Fruit fly (Drosophila melanogaster) whole organism, embryonic: ENCODE measurements around the gene VhaPPA1-2.

Experiments
- Abd-B ChIP-seq: fragments of 200-800 bp; sonication (Bioruptor generic); optimal IDR thresholded peaks from 2 replicates; lab custom pipeline; 2018; ENCODE audit warnings: missing biosample characterization, mild to moderate bottlenecking, missing genetic modification characterization, moderate library complexity
- B-H2 ChIP-seq: fragments of 200-800 bp; sonication (Bioruptor generic); optimal IDR thresholded peaks from 2 replicates; lab custom pipeline; 2018; ENCODE audit warnings: missing biosample characterization, mild to moderate bottlenecking, missing genetic modification characterization
- C15 ChIP-seq: fragments of 200-800 bp; sonication (Bioruptor generic); IDR thresholded peaks from 3 replicates; pipeline ENCODE4 v1.3.6; 2022; ENCODE audit warnings: missing biosample characterization, missing genetic modification characterization
- CG11093 ChIP-seq: fragments of 200-800 bp; sonication (Bioruptor generic); IDR thresholded peaks from 3 replicates; pipeline ENCODE4 v1.3.6; 2022; ENCODE audit warnings: missing biosample characterization, missing genetic modification characterization
- CG11560 ChIP-seq: fragments of 200-800 bp; sonication (Bioruptor generic); IDR thresholded peaks from 3 replicates; pipeline ENCODE4 v1.3.6; 2022; ENCODE audit warnings: missing biosample characterization, missing genetic modification characterization
- CG12155 ChIP-seq: fragments of 200-800 bp; sonication (Bioruptor generic); optimal IDR thresholded peaks from 3 replicates; lab custom pipeline; 2016; ENCODE audit warnings: missing biosample characterization, missing genetic modification characterization
- CG12219 ChIP-seq: fragments of 200-800 bp; sonication (Bioruptor generic); optimal IDR thresholded peaks from 3 replicates; lab custom pipeline; 2018; ENCODE audit warnings: missing biosample characterization, mild to moderate bottlenecking, missing genetic modification characterization
- CG1233 ChIP-seq: fragments of 200-800 bp; sonication (Bioruptor generic); optimal IDR thresholded peaks from 4 replicates; lab custom pipeline; 2018; ENCODE audit warnings: missing biosample characterization, mild to moderate bottlenecking, missing genetic modification characterization
- CG13424 ChIP-seq: fragments of 200-800 bp; sonication (Bioruptor generic); optimal IDR thresholded peaks from 2 replicates; lab custom pipeline; 2019; ENCODE audit warnings: missing biosample characterization, mild to moderate bottlenecking, missing genetic modification characterization, moderate library complexity
- CG1602 ChIP-seq: fragments of 200-800 bp; sonication (Bioruptor generic); optimal IDR thresholded peaks from 3 replicates; lab custom pipeline; 2016; ENCODE audit warnings: missing biosample characterization, missing genetic modification characterization
- CG17802 ChIP-seq: fragments of 200-800 bp; sonication (Bioruptor generic); optimal IDR thresholded peaks from 2 replicates; lab custom pipeline; 2018; ENCODE audit warnings: missing biosample characterization, mild to moderate bottlenecking, missing genetic modification characterization, moderate library complexity
- CG18764 ChIP-seq: fragments of 200-800 bp; sonication (Bioruptor generic); optimal IDR thresholded peaks from 3 replicates; lab custom pipeline; 2016; ENCODE audit warnings: missing biosample characterization, missing genetic modification characterization
- CG2129 ChIP-seq: fragments of 200-800 bp; sonication (Bioruptor generic); IDR thresholded peaks from 2 replicates; pipeline ENCODE4 v1.3.6; 2022; ENCODE audit warnings: missing biosample characterization, missing genetic modification characterization; ENCODE audit not compliant: partially characterized antibody
- CG2199 ChIP-seq: fragments of 200-800 bp; sonication (Bioruptor generic); IDR thresholded peaks from 3 replicates; pipeline ENCODE4 v1.3.6; 2022; ENCODE audit warnings: missing biosample characterization, missing genetic modification characterization
- CG32532 ChIP-seq: fragments of 200-800 bp; sonication (Bioruptor generic); IDR thresholded peaks from 2 replicates; pipeline ENCODE4 v1.3.6; 2022; ENCODE audit warnings: missing biosample characterization, missing genetic modification characterization
- CG3407 ChIP-seq: fragments of 200-800 bp; sonication (Bioruptor generic); optimal IDR thresholded peaks from 2 replicates; lab custom pipeline; 2018; ENCODE audit warnings: missing biosample characterization, mild to moderate bottlenecking, missing genetic modification characterization
- CG5180 ChIP-seq: fragments of 200-800 bp; sonication (Bioruptor generic); optimal IDR thresholded peaks from 3 replicates; lab custom pipeline; 2017; ENCODE audit warnings: missing biosample characterization, missing genetic modification characterization, mild to moderate bottlenecking, moderate library complexity, missing genetic modification reagents
- D19B ChIP-seq: fragments of 200-800 bp; sonication (Bioruptor generic); optimal IDR thresholded peaks from 2 replicates; lab custom pipeline; 2017; ENCODE audit warnings: missing biosample characterization, mild to moderate bottlenecking, missing genetic modification characterization
- Dref ChIP-seq: fragments of 200-800 bp; sonication (Bioruptor generic); IDR thresholded peaks from 2 replicates; pipeline ENCODE4 v1.3.6; 2022; ENCODE audit warnings: missing biosample characterization, missing genetic modification characterization
- E2f2 ChIP-seq: fragments of 200-800 bp; sonication (Bioruptor generic); IDR thresholded peaks from 2 replicates; pipeline ENCODE4 v1.3.6; 2022; ENCODE audit warnings: missing biosample characterization, missing genetic modification characterization
- Gug ChIP-seq: fragments of 200-800 bp; sonication (Bioruptor generic); IDR thresholded peaks from 4 replicates; pipeline ENCODE4 v1.3.6; 2022; ENCODE audit warnings: missing biosample characterization, missing genetic modification characterization
- HLH4C ChIP-seq: fragments of 200-800 bp; sonication (Bioruptor generic); IDR thresholded peaks from 3 replicates; pipeline ENCODE4 v1.3.6; 2022; ENCODE audit warnings: missing biosample characterization, missing genetic modification characterization; ENCODE audit not compliant: partially characterized antibody
- Hsf ChIP-seq: fragments of 200-800 bp; sonication (Bioruptor generic); optimal IDR thresholded peaks from 3 replicates; lab custom pipeline; 2016; ENCODE audit warnings: missing biosample characterization, missing genetic modification characterization
- Lhr ChIP-seq: fragments of 200-800 bp; sonication (Bioruptor generic); optimal IDR thresholded peaks from 3 replicates; lab custom pipeline; 2017; ENCODE audit warnings: mild to moderate bottlenecking, missing biosample characterization, missing genetic modification reagents, missing genetic modification characterization
- Lpt ChIP-seq: fragments of >200 bp; optimal IDR thresholded peaks from 2 replicates; lab custom pipeline; 2018; ENCODE audit warnings: missing biosample characterization, missing genetic modification characterization
- Mad ChIP-seq: fragments of 200-800 bp; sonication (Bioruptor generic); optimal IDR thresholded peaks from 2 replicates; lab custom pipeline; 2016; ENCODE audit warnings: missing biosample characterization, missing genetic modification characterization
- Mrtf ChIP-seq: fragments of 200-800 bp; sonication (Bioruptor generic); IDR thresholded peaks from 3 replicates; pipeline ENCODE4 v1.3.6; 2022; ENCODE audit warnings: missing biosample characterization, missing genetic modification characterization
- Nf-YC ChIP-seq: fragments of 200-800 bp; optimal IDR thresholded peaks from 3 replicates; lab custom pipeline; 2019; ENCODE audit warnings: missing biosample characterization, mild to moderate bottlenecking, missing genetic modification characterization, moderate library complexity
- Ptx1 ChIP-seq: fragments of 200-800 bp; sonication (Bioruptor generic); IDR thresholded peaks from 2 replicates; pipeline ENCODE4 v1.3.6; 2022; ENCODE audit warnings: missing biosample characterization, missing genetic modification characterization
- Ssrp ChIP-seq: fragments of 200-800 bp; sonication (Bioruptor generic); optimal IDR thresholded peaks from 2 replicates; lab custom pipeline; 2018; ENCODE audit warnings: missing biosample characterization, mild to moderate bottlenecking, missing genetic modification characterization, moderate library complexity
- Usf ChIP-seq: fragments of 200-800 bp; sonication (Bioruptor generic); optimal IDR thresholded peaks from 2 replicates; lab custom pipeline; 2017; ENCODE audit warnings: missing genotype, missing biosample characterization, missing genetic modification characterization
- al ChIP-seq: fragments of 200-800 bp; sonication (Bioruptor generic); IDR thresholded peaks from 2 replicates; pipeline ENCODE4 v1.3.6; 2022; ENCODE audit warnings: missing biosample characterization, missing genetic modification characterization
- dan ChIP-seq: fragments of 200-800 bp; sonication (Bioruptor generic); IDR thresholded peaks from 2 replicates; pipeline ENCODE4 v1.3.6; 2022; ENCODE audit warnings: missing biosample characterization, missing genetic modification characterization
- dmrt11E ChIP-seq: fragments of 200-800 bp; sonication (Bioruptor generic); optimal IDR thresholded peaks from 3 replicates; lab custom pipeline; 2018; ENCODE audit warnings: missing biosample characterization, mild to moderate bottlenecking, missing genetic modification characterization, moderate library complexity
- ewg ChIP-seq: fragments of 200-800 bp; sonication (Bioruptor generic); optimal IDR thresholded peaks from 3 replicates; lab custom pipeline; 2017; ENCODE audit warnings: mild to moderate bottlenecking, missing biosample characterization, missing genetic modification reagents, missing genetic modification characterization
- gce ChIP-seq: fragments of 200-800 bp; sonication (Bioruptor generic); IDR thresholded peaks from 3 replicates; pipeline ENCODE4 v1.3.6; 2022; ENCODE audit warnings: missing biosample characterization, missing genetic modification characterization
- gem ChIP-seq: fragments of 200-800 bp; sonication (Bioruptor generic); optimal IDR thresholded peaks from 2 replicates; lab custom pipeline; 2019; ENCODE audit warnings: missing biosample characterization, mild to moderate bottlenecking, missing genetic modification characterization, moderate library complexity
- gsb-n ChIP-seq: fragments of 200-800 bp; sonication (Bioruptor generic); optimal IDR thresholded peaks from 3 replicates; lab custom pipeline; 2018; ENCODE audit warnings: missing biosample characterization, mild to moderate bottlenecking, missing genetic modification characterization
- hkb ChIP-seq, 2 experiments: fragments of 200-800 bp in 1 of 2; fragments of >200 bp in 1 of 2; sonication (Bioruptor generic) in 1 of 2; IDR thresholded peaks in 1 of 2; optimal IDR thresholded peaks in 1 of 2; 2 replicates each; pipeline versions ENCODE4 v1.3.6 to Lab custom; 2017 to 2022; ENCODE audit warnings: missing biosample characterization in 1 of 2, missing genetic modification characterization in 1 of 2
- lab ChIP-seq: fragments of 200-800 bp; sonication (Bioruptor generic); optimal IDR thresholded peaks from 3 replicates; lab custom pipeline; 2017; ENCODE audit warnings: missing biosample characterization, missing genetic modification characterization, mild to moderate bottlenecking, moderate library complexity, missing genetic modification reagents
- lmd ChIP-seq: fragments of 200-800 bp; sonication (Bioruptor generic); IDR thresholded peaks from 2 replicates; pipeline ENCODE4 v1.3.6; 2022; ENCODE audit warnings: missing biosample characterization, missing genetic modification characterization
- nerfin-1 ChIP-seq: fragments of 200-800 bp; sonication (Bioruptor generic); optimal IDR thresholded peaks from 3 replicates; lab custom pipeline; 2019; ENCODE audit warnings: missing biosample characterization, mild to moderate bottlenecking, missing genetic modification characterization, moderate library complexity
- oc ChIP-seq: fragments of 200-800 bp; sonication (Bioruptor generic); optimal IDR thresholded peaks from 2 replicates; lab custom pipeline; 2018; ENCODE audit warnings: missing biosample characterization, mild to moderate bottlenecking, missing genetic modification characterization, moderate library complexity
- pum ChIP-seq: fragments of 200-800 bp; sonication (Bioruptor generic); optimal IDR thresholded peaks from 2 replicates; lab custom pipeline; 2016; ENCODE audit warnings: missing biosample characterization, missing genetic modification characterization
- ranshi ChIP-seq: fragments of 200-800 bp; sonication (Bioruptor generic); IDR thresholded peaks from 2 replicates; pipeline ENCODE4 v1.3.6; 2022; ENCODE audit warnings: missing biosample characterization, missing genetic modification characterization
- repo ChIP-seq: fragments of 200-800 bp; sonication (Bioruptor generic); optimal IDR thresholded peaks from 2 replicates; lab custom pipeline; 2016; ENCODE audit warnings: missing biosample characterization, missing genetic modification characterization
- slou ChIP-seq: fragments of 200-800 bp; sonication (Bioruptor generic); optimal IDR thresholded peaks from 3 replicates; lab custom pipeline; 2016; ENCODE audit warnings: missing biosample characterization, missing genetic modification characterization
- ssp ChIP-seq: fragments of 200-800 bp; sonication (Bioruptor generic); IDR thresholded peaks from 2 replicates; pipeline ENCODE4 v1.3.6; 2022; ENCODE audit warnings: missing biosample characterization, missing genetic modification characterization
- twi ChIP-seq: fragments of 200-800 bp; optimal IDR thresholded peaks from 2 replicates; lab custom pipeline; 2019; ENCODE audit warnings: missing biosample characterization, mild to moderate bottlenecking, missing genetic modification characterization, moderate library complexity
- yki ChIP-seq: fragments of >200 bp; optimal IDR thresholded peaks from 3 replicates; lab custom pipeline; 2018

The VhaPPA1-2 gene

dm6 chr3R:14898280-14898756 is 1.8 kb downstream of the VhaPPA1-2 start, which contains the start of the genes Nup93-2 and CG3817 (continued):
- peak; percentile 89 for TF ChIP-seq gem (tag; lab: Kevin White, UChicago)
- TF ChIP-seq nerfin-1 (tag; lab: Kevin White, UChicago), result peak; percentile 80
- TF ChIP-seq CG18764 (GFP tag; lab: Kevin White, UChicago), result peak; percentile 7
- TF ChIP-seq slou (GFP tag; lab: Kevin White, UChicago), result peak; percentile 42
- TF ChIP-seq Ssrp (tag; lab: Kevin White, UChicago), result peak; percentile 60
- TF ChIP-seq CG2199 (GFP tag; lab: Robert Waterston, UW), result no peak
- TF ChIP-seq dmrt11E (tag; lab: Kevin White, UChicago), result peak; percentile 43
- TF ChIP-seq CG17802 (tag; lab: Kevin White, UChicago), result no peak
- peak; percentile 68 for TF ChIP-seq CG11560 (tag; lab: Robert Waterston, UW)
- TF ChIP-seq HLH4C (GFP tag; lab: Robert Waterston, UW), result peak; percentile 39; the same call in 1 of the 3 replicates
- peak; percentile 54 for TF ChIP-seq CG1233 (GFP tag; lab: Kevin White, UChicago)
- TF ChIP-seq ranshi, result peak; percentile 72; the same call in 1 of the 2 replicates
- TF ChIP-seq pum, result peak; percentile 57
- TF ChIP-seq twi (tag; lab: Kevin White, UChicago), result peak; percentile 59
- TF ChIP-seq oc, result no peak
- TF ChIP-seq Mrtf, result peak; percentile 67
- TF ChIP-seq Dref (GFP tag; lab: Robert Waterston, UW), result peak; percentile 41
- no peak for TF ChIP-seq Mad (GFP tag; lab: Kevin White, UChicago)
- TF ChIP-seq al (GFP tag; lab: Robert Waterston, UW), result peak; percentile 78
- TF ChIP-seq gce, result no peak
- TF ChIP-seq dan, result 0 out of 2 replicates have a peak, but pooled peaks have one; percentile 30
- peak; percentile 74 for TF ChIP-seq CG13424 (tag; lab: Kevin White, UChicago)
- TF ChIP-seq Hsf, result peak; percentile 24
- peak; percentile 16 for TF ChIP-seq CG3407 (GFP tag; lab: Kevin White, UChicago)
- TF ChIP-seq Lhr (GFP tag; lab: Kevin White, UChicago), result no peak
- peak; percentile 15 for TF ChIP-seq CG5180
- TF ChIP-seq Usf, result peak; percentile 56
- no peak for TF ChIP-seq yki (lab: Kevin White, UChicago)
- TF ChIP-seq repo, result no peak
- no peak for TF ChIP-seq gsb-n (tag; lab: Kevin White, UChicago)
- TF ChIP-seq E2f2 (GFP tag; lab: Robert Waterston, UW), result peak; percentile 43
- TF ChIP-seq CG1602, result peak; percentile 57
- no peak for TF ChIP-seq CG12155
- TF ChIP-seq Gug (GFP tag; lab: Robert Waterston, UW), result peak; percentile 59; the same call in 2 of the 4 replicates
- peak; percentile 74 for TF ChIP-seq lab
- no peak for TF ChIP-seq CG12219 (GFP tag; lab: Kevin White, UChicago)
- peak; percentile 71 for TF ChIP-seq B-H2 (GFP tag; lab: Kevin White, UChicago)
- TF ChIP-seq lmd, result peak; percentile 71
- TF ChIP-seq ewg (GFP tag; lab: Kevin White, UChicago), result peak; percentile 58
- TF ChIP-seq ssp (GFP tag; lab: Robert Waterston, UW), result peak; percentile 73
- TF ChIP-seq hkb (optimal IDR thresholded peaks at IDR 0.05; lab: Kevin White, UChicago), result no peak
- TF ChIP-seq hkb (GFP tag; IDR thresholded peaks at IDR 0.05; lab: Robert Waterston, UW), result peak; percentile 49; the same call in 1 of the 2 replicates
- peak; percentile 32 for TF ChIP-seq D19B (GFP tag; lab: Kevin White, UChicago)
- no peak for TF ChIP-seq C15 (GFP tag; lab: Robert Waterston, UW)
- TF ChIP-seq Lpt (GFP tag; lab: Kevin White, UChicago), result no peak
- peak; percentile 92 for TF ChIP-seq Abd-B (GFP tag; lab: Kevin White, UChicago)
- TF ChIP-seq CG32532, result peak; percentile 78
- TF ChIP-seq Ptx1 (GFP tag; lab: Robert Waterston, UW), result peak; percentile 67
- peak; percentile 61 for TF ChIP-seq CG2129 (GFP tag; lab: Robert Waterston, UW)
- TF ChIP-seq Nf-YC (tag; lab: Kevin White, UChicago), result peak; percentile 72
- peak; percentile 64; the same call in 1 of the 3 replicates for TF ChIP-seq CG11093 (GFP tag; lab: Robert Waterston, UW)
